Fruit fly (Drosophila melanogaster): ENCODE results near the gene CG5768.

The CG5768 gene

DNA sequence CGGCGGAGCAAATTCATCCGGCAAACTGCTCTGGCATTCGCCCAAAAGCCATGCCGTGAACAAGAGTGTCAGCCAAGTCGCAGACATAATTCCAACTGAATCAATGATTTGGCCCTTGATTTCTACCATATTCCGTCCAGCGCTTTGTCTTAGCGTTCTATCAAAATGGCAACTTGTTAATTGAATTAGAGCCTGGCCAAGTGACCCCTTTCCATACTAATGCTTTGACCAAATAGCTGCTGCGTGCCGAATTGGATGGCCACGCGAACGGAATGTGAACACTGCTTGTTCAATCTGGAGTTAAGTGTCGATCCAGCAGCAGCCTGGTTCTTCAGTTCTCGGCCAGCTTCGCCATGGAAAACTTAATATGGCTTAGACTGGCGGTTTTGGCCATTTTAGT lies at the start of gene CG5768, which contains the start of gene CG13615:
Gene CG5768, minus strand, starts transcription at position 101 of the 400 bp plus-strand sequence.
Gene CG13615, plus strand, starts transcription at position 280 of the 400 bp plus-strand sequence.
- no peak for TF ChIP-seq ttk (optimal IDR thresholded peaks at IDR 0.05)
- TF ChIP-seq h (optimal IDR thresholded peaks at IDR 0.05): no peak
- no peak for TF ChIP-seq psq (optimal IDR thresholded peaks at IDR 0.05)
- no peak for TF ChIP-seq insv (optimal IDR thresholded peaks at IDR 0.05)
- no peak for TF ChIP-seq Myc (optimal IDR thresholded peaks at IDR 0.05)
- TF ChIP-seq Sin3A (optimal IDR thresholded peaks at IDR 0.05): no peak

DNA sequence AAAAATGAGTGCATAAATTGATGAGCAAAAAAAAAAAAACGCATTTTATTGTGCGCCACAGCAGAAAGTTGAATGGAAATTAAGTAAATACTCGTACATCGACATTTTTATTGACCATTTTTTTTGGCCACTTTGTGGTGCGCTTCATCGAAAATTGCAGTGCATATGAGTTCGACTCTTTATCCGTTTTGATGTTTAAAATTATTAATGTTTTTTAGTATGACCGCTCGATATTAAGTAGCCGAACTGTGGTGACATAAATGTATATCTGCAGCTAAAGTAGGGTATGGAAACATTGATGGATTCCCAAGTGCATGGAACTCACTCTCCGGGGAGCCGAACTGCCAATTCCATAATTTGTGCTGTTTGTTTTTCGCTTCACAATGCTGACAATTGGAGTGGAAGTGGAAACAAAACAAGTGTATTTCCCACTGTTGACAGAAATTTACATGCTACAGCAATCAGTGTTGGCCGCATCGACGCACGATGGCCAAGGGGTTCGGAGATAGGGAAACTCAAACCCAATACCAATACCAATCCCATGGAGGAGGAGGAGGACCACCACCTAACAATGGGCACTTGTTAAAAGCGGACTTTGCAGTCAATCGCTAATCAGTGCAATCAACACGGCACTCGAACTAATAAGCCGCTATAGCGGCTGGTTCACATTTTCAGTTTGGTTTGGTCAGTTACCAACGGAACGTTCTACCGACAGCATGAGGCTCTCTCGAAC lies 2.2 kb upstream of the CG5768 start, which contains the start of gene CG13616:
Gene CG13616, plus strand, starts transcription at position 683 of the 733 bp plus-strand sequence.
- TF ChIP-seq h (optimal IDR thresholded peaks at IDR 0.05): no peak

- TF ChIP-seq psq (optimal IDR thresholded peaks at IDR 0.05) (no peak), Myc (optimal IDR thresholded peaks at IDR 0.05) (no peak), h (optimal IDR thresholded peaks at IDR 0.05) (no peak), insv (optimal IDR thresholded peaks at IDR 0.05) (no peak), ttk (optimal IDR thresholded peaks at IDR 0.05) (no peak), Sin3A (optimal IDR thresholded peaks at IDR 0.05) (no peak)
Observed at dm6 chr3R:24386434-24386833, 3.7 kb downstream of the CG5768 start.

DNA sequence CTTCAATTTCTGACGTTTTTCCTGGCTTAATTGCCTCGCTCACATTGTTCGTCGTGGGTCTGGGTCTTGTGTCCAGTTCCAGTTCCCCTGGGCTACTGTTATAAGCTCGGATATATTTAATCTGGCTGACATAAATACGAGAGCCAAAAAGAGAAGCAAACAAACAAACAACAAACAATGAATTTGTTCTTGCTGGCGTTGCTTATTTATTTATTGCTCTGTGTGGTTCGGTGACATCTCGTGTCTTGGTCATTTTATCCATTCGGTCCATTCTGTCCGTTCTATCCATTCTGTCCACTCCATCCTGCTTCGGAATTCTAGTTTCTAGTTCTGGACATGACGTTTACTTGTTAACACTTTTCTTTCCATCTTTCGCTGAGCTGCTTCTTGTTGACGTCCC lies 5.2 kb downstream of the CG5768 start, which contains the start of gene CG17780:
Gene CG17780, minus strand, starts transcription at position 101 of the 400 bp plus-strand sequence.
- TF ChIP-seq psq (optimal IDR thresholded peaks at IDR 0.05) (no peak), Sin3A (optimal IDR thresholded peaks at IDR 0.05) (no peak), ttk (optimal IDR thresholded peaks at IDR 0.05) (no peak), Myc (optimal IDR thresholded peaks at IDR 0.05) (no peak), insv (optimal IDR thresholded peaks at IDR 0.05) (no peak), h (optimal IDR thresholded peaks at IDR 0.05) (no peak)

DNA sequence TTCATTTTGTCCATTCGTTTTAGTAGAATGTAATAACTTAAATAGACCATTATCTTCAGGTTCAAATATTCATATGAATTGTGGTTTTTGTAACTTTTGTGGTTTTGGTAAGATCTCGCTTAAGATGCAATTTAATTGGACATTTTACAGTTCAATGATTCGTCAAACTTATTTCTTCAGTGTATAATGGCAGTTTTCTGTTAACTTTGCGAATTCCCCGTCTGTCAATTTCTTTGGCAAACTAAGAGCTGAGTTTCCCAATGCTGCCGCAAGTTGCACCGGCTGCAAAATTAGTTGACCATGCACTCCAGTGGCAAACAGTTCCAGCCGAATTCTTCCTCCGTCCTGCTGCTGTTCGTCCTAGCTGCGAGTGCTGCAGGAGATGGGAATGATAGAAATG lies 13.6 kb downstream of the CG5768 start, which contains the start of gene CG33342:
Gene CG33342, plus strand, starts transcription at position 301 of the 400 bp plus-strand sequence.
- TF ChIP-seq h (optimal IDR thresholded peaks at IDR 0.05) (no peak), psq (optimal IDR thresholded peaks at IDR 0.05) (no peak), insv (optimal IDR thresholded peaks at IDR 0.05) (no peak), ttk (optimal IDR thresholded peaks at IDR 0.05) (no peak), Myc (optimal IDR thresholded peaks at IDR 0.05) (no peak), Sin3A (optimal IDR thresholded peaks at IDR 0.05) (no peak)

DNA sequence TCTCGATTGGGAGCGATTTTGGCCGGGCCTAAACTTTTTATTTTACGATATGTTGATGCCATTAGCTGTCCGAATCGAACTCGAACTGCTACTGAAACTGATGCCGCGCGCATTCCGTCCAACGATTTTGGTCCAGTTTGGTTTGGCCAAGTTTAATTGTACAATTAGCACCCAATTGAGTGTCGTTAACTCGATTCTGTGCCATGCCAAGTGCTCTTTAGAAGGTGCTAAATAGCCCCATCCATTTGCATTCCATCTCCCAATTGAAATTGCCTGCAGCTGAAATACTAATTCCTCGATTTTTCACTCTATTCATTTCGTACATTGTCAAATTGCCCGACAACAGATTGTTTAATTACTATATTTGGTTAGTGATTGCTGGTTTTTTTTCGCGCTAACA lies 14.6 kb downstream of the CG5768 start, which contains the start of gene CG17781:
Gene CG17781, minus strand, starts transcription at position 101 of the 400 bp plus-strand sequence.
- TF ChIP-seq Myc (optimal IDR thresholded peaks at IDR 0.05) (no peak), Sin3A (optimal IDR thresholded peaks at IDR 0.05) (no peak), psq (optimal IDR thresholded peaks at IDR 0.05) (no peak), h (optimal IDR thresholded peaks at IDR 0.05) (no peak), insv (optimal IDR thresholded peaks at IDR 0.05) (no peak), ttk (optimal IDR thresholded peaks at IDR 0.05) (no peak)

- no peak for TF ChIP-seq Myc (optimal IDR thresholded peaks at IDR 0.05)
- no peak for TF ChIP-seq ttk (optimal IDR thresholded peaks at IDR 0.05)
- no peak for TF ChIP-seq h (optimal IDR thresholded peaks at IDR 0.05)
- no peak for TF ChIP-seq psq (optimal IDR thresholded peaks at IDR 0.05)
- TF ChIP-seq Sin3A (optimal IDR thresholded peaks at IDR 0.05): no peak
- TF ChIP-seq insv (optimal IDR thresholded peaks at IDR 0.05): no peak
Observed at dm6 chr3R:24372662-24373061, 17.5 kb downstream of the CG5768 start, which contains the start of gene CG17782. TSS of gene CG17782 (minus strand) at chr3R:24372762.

dm6 chr3R:24369268-24369667 lies 20.9 kb downstream of the CG5768 start, which contains the start of gene CG13614:
TSS of gene CG13614 (plus strand) at chr3R:24369568.
- TF ChIP-seq ttk (optimal IDR thresholded peaks at IDR 0.05) (no peak), Sin3A (optimal IDR thresholded peaks at IDR 0.05) (no peak), insv (optimal IDR thresholded peaks at IDR 0.05) (no peak), Myc (optimal IDR thresholded peaks at IDR 0.05) (no peak), psq (optimal IDR thresholded peaks at IDR 0.05) (no peak), h (optimal IDR thresholded peaks at IDR 0.05) (no peak)

DNA sequence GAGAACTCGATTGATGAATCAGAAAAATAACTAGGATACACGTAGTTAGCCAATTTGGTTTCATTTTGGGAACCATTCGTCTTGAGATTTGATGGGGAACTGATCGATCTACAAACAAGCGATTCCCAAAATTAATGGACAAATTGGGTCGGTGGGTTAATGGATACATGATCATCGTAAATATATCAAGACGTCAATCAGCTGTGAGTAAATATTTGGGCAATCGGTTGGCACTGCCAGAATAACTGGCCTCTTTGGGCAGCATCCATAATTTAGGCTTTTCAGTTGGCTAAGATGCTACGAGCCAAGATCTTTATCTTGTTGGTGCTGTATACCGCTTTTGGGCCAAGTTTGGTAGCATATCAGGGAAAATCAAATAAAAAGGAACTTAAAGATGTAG lies 22.1 kb downstream of the CG5768 start, which contains the start of the genes CG42812 and CG33341:
Gene CG42812, minus strand, starts transcription at position 101 of the 400 bp plus-strand sequence.
Gene CG33341, plus strand, starts transcription at position 295 of the 400 bp plus-strand sequence.
- TF ChIP-seq h (optimal IDR thresholded peaks at IDR 0.05): no peak
- no peak for TF ChIP-seq psq (optimal IDR thresholded peaks at IDR 0.05)
- no peak for TF ChIP-seq Myc (optimal IDR thresholded peaks at IDR 0.05)
- no peak for TF ChIP-seq ttk (optimal IDR thresholded peaks at IDR 0.05)
- TF ChIP-seq insv (optimal IDR thresholded peaks at IDR 0.05): no peak
- no peak for TF ChIP-seq Sin3A (optimal IDR thresholded peaks at IDR 0.05)

DNA sequence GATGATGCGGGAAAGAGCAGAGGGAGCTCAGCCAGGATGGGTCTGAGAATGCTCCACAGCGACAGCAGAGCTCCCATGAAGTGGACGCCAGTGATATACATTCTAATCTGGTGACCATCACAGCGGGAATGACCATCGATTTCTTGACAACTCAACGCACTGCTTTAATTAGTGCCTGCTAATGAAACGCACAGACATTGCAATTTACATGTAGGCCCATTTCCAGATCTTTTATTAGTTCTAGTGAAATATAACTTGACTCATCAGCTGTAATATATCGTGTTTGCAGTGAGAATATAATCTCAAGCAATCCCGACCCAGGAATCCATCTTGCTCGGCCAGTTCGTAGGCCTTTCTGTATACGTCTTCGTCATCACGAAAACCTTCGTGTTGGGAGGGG lies 23.0 kb downstream of the CG5768 start, which contains the start of gene CG42811:
Gene CG42811, minus strand, starts transcription at position 101 of the 400 bp plus-strand sequence.
- TF ChIP-seq psq (optimal IDR thresholded peaks at IDR 0.05): no peak

dm6 chr3R:24364880-24365604 lies 25.1 kb downstream of the CG5768 start, which contains the start of the genes CG17784 and CG13613:
TSS of gene CG17784 (minus strand) at chr3R:24364980.
TSS of gene CG13613 (plus strand) at chr3R:24365554.
- TF ChIP-seq psq (optimal IDR thresholded peaks at IDR 0.05) (no peak), Sin3A (optimal IDR thresholded peaks at IDR 0.05) (no peak), ttk (optimal IDR thresholded peaks at IDR 0.05) (no peak), insv (optimal IDR thresholded peaks at IDR 0.05) (no peak), Myc (optimal IDR thresholded peaks at IDR 0.05) (no peak), h (optimal IDR thresholded peaks at IDR 0.05) (no peak)

DNA sequence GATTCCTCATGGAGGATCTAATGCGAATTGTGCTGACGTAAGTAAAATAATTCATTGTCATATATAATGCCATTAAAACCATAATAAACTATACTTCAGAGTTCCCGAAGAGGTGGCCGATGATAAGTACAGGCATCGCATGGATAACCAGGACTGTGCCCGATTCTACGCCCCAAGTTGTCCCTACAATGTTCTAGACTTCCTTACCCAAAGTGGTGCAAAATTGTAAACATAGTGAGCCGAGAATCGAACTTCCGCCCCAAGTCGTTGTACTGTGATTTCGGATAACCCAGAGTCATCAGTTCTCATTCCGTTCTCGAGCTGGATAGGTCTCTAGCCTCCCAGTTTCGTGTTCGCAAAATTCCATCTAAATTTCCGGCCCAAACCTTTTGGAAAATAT lies 27.3 kb downstream of the CG5768 start, which contains the start of gene CG33340:
Gene CG33340, plus strand, starts transcription at position 301 of the 400 bp plus-strand sequence.
- TF ChIP-seq insv (optimal IDR thresholded peaks at IDR 0.05) (no peak), Myc (optimal IDR thresholded peaks at IDR 0.05) (no peak), h (optimal IDR thresholded peaks at IDR 0.05) (no peak), psq (optimal IDR thresholded peaks at IDR 0.05) (no peak)
